Worm (Caenorhabditis elegans) whole organism, young adult: ENCODE measurements around the gene fbxb-17.

Source experiments
- B0261.1 ChIP-seq: sonication (generic microtip); optimal IDR thresholded peaks from 2 replicates; lab custom pipeline; 2016; ENCODE audit warnings: mild to moderate bottlenecking, missing genetic modification characterization, moderate library complexity, missing compliant biosample characterization
- B0336.3 ChIP-seq: fragments of 200-800 bp; sonication (Bioruptor generic); IDR thresholded peaks from 2 replicates; pipeline ENCODE4 v1.3.6; 2022; ENCODE audit warnings: missing genetic modification characterization, missing compliant biosample characterization
- D2030.7 ChIP-seq: fragments of 200-800 bp; sonication (Bioruptor generic); IDR thresholded peaks from 2 replicates; pipeline ENCODE4 v1.3.6; 2022; ENCODE audit warnings: missing genetic modification reagents, missing genetic modification characterization, missing compliant biosample characterization
- F10E7.11 ChIP-seq: sonication (generic microtip); optimal IDR thresholded peaks from 2 replicates; lab custom pipeline; 2017; ENCODE audit warnings: mild to moderate bottlenecking, missing genetic modification characterization, moderate library complexity, missing compliant biosample characterization
- F22D6.2 ChIP-seq: sonication (generic microtip); optimal IDR thresholded peaks from 2 replicates; lab custom pipeline; 2016; ENCODE audit warnings: mild to moderate bottlenecking, missing genetic modification characterization, missing compliant biosample characterization
- F37B4.10 ChIP-seq: fragments of 200-800 bp; sonication (Bioruptor generic); IDR thresholded peaks from 2 replicates; pipeline ENCODE4 v1.3.6; 2022; ENCODE audit warnings: missing genetic modification characterization, missing compliant biosample characterization
- F55B11.4 ChIP-seq: sonication (generic microtip); optimal IDR thresholded peaks from 2 replicates; lab custom pipeline; 2016; ENCODE audit warnings: missing compliant biosample characterization, missing genetic modification characterization, borderline replicate concordance; ENCODE audit not compliant: insufficient read depth
- F57A8.1 ChIP-seq: fragments of 200-800 bp; sonication (Bioruptor generic); optimal IDR thresholded peaks from 2 replicates; lab custom pipeline; 2018; ENCODE audit warnings: mild to moderate bottlenecking, missing genetic modification characterization, moderate library complexity, missing compliant biosample characterization
- Y53F4B.3 ChIP-seq: fragments of 200-800 bp; sonication (Bioruptor generic); IDR thresholded peaks from 2 replicates; pipeline ENCODE4 v1.3.6; 2022; ENCODE audit warnings: missing genetic modification reagents, missing genetic modification characterization, missing compliant biosample characterization
- Y67H2A.10 ChIP-seq: fragments of 200-800 bp; sonication (Bioruptor generic); conservative IDR thresholded peaks from 2 replicates; pipeline ENCODE4 v1.3.6; 2022; ENCODE audit warnings: missing genetic modification reagents, missing genetic modification characterization, missing compliant biosample characterization
- aptf-2 ChIP-seq: fragments of 200-800 bp; sonication (Bioruptor generic); conservative IDR thresholded peaks from 2 replicates; pipeline ENCODE4 v1.3.6; 2022; ENCODE audit warnings: missing genetic modification reagents, missing genetic modification characterization, missing compliant biosample characterization
- aptf-3 ChIP-seq: fragments of 200-800 bp; sonication (Bioruptor generic); IDR thresholded peaks from 2 replicates; pipeline ENCODE4 v1.3.6; 2022; ENCODE audit warnings: missing genetic modification characterization, missing compliant biosample characterization
- atf-7 ChIP-seq: sonication (generic microtip); optimal IDR thresholded peaks from 2 replicates; lab custom pipeline; 2017; ENCODE audit warnings: mild to moderate bottlenecking, missing genetic modification characterization, missing compliant biosample characterization
- bed-2 ChIP-seq: fragments of 200-800 bp; sonication (Bioruptor generic); IDR thresholded peaks from 2 replicates; pipeline ENCODE4 v1.3.6; 2022; ENCODE audit warnings: missing genetic modification reagents, missing genetic modification characterization, missing compliant biosample characterization
- ccch-3 ChIP-seq: fragments of 200-800 bp; sonication (Bioruptor generic); optimal IDR thresholded peaks from 2 replicates; lab custom pipeline; 2018; ENCODE audit warnings: mild to moderate bottlenecking, missing genetic modification characterization, missing compliant biosample characterization
- ceh-79 ChIP-seq: sonication (generic microtip); optimal IDR thresholded peaks from 2 replicates; lab custom pipeline; 2017; ENCODE audit warnings: mild to moderate bottlenecking, missing genetic modification characterization, missing compliant biosample characterization
- dox-1 ChIP-seq: fragments of 200-800 bp; sonication (Bioruptor generic); IDR thresholded peaks from 2 replicates; pipeline ENCODE4 v1.3.6; 2022; ENCODE audit warnings: missing genetic modification reagents, missing genetic modification characterization, missing compliant biosample characterization
- efl-1 ChIP-seq: fragments of 150-350 bp; optimal IDR thresholded peaks from 2 replicates; lab custom pipeline; 2014; ENCODE audit warnings: missing biosample characterization, missing genetic modification reagents, missing genetic modification characterization
- egrh-3 ChIP-seq: fragments of 200-800 bp; sonication (Bioruptor generic); IDR thresholded peaks from 2 replicates; pipeline ENCODE4 v1.3.6; 2022; ENCODE audit warnings: missing genetic modification reagents, missing genetic modification characterization, missing compliant biosample characterization
- hlh-26 ChIP-seq: fragments of 200-800 bp; sonication (Bioruptor generic); conservative IDR thresholded peaks from 2 replicates; pipeline ENCODE4 v1.3.6; 2022; ENCODE audit warnings: missing genetic modification reagents, missing genetic modification characterization, missing compliant biosample characterization
- hrde-1 ChIP-seq: sonication (generic microtip); optimal IDR thresholded peaks from 2 replicates; lab custom pipeline; 2016; ENCODE audit warnings: missing genetic modification characterization, mild to moderate bottlenecking, missing compliant biosample characterization, moderate library complexity, missing genotype, missing genetic modification reagents, borderline replicate concordance
- hsf-1 ChIP-seq: fragments of 200-800 bp; sonication (Bioruptor generic); IDR thresholded peaks from 2 replicates; pipeline ENCODE4 v1.3.6; 2022; ENCODE audit warnings: missing genetic modification reagents, missing genetic modification characterization, missing compliant biosample characterization
- lin-26 ChIP-seq: fragments of 200-800 bp; sonication (Bioruptor generic); IDR thresholded peaks from 2 replicates; pipeline ENCODE4 v1.3.6; 2022; ENCODE audit warnings: missing genetic modification reagents, missing genetic modification characterization, missing compliant biosample characterization
- lin-54 ChIP-seq: fragments of 200-800 bp; sonication (Bioruptor generic); optimal IDR thresholded peaks from 2 replicates; lab custom pipeline; 2018; ENCODE audit warnings: mild to moderate bottlenecking, missing genetic modification characterization, missing compliant biosample characterization
- madf-6 ChIP-seq: fragments of 200-800 bp; sonication (Bioruptor generic); IDR thresholded peaks from 2 replicates; pipeline ENCODE4 v1.3.6; 2022; ENCODE audit warnings: missing genetic modification reagents, missing genetic modification characterization, missing compliant biosample characterization
- mes-4 ChIP-seq: sonication (generic microtip); optimal IDR thresholded peaks from 2 replicates; lab custom pipeline; 2016; ENCODE audit warnings: missing genotype, missing genetic modification characterization, missing compliant biosample characterization
- mxl-1 ChIP-seq: sonication (generic microtip); optimal IDR thresholded peaks from 2 replicates; lab custom pipeline; 2016; ENCODE audit warnings: missing genetic modification characterization, missing compliant biosample characterization
- nfyb-1 ChIP-seq: fragments of 200-800 bp; sonication (Bioruptor generic); IDR thresholded peaks from 2 replicates; pipeline ENCODE4 v1.3.6; 2022; ENCODE audit warnings: missing genetic modification reagents, missing genetic modification characterization, missing compliant biosample characterization
- nhr-90 ChIP-seq: sonication (generic microtip); optimal IDR thresholded peaks from 2 replicates; lab custom pipeline; 2016; ENCODE audit warnings: missing genotype, mild to moderate bottlenecking, missing genetic modification characterization, missing compliant biosample characterization
- rpc-1 ChIP-seq, 2 experiments: fragments of 150-350 bp in 1 of 2; sonication (generic microtip) in 1 of 2; optimal IDR thresholded peaks; 2 replicates each; lab custom pipeline; 2014 to 2018; ENCODE audit warnings: missing biosample characterization in 1 of 2, missing genetic modification characterization in 1 of 2, missing genetic modification reagents in 1 of 2, missing genotype in 1 of 2
- snpc-4 ChIP-seq, 5 experiments: fragments of 150-350 bp in 1 of 5; sonication (generic microtip) in 4 of 5; optimal IDR thresholded peaks; 2 replicates each; lab custom pipeline; 2014 to 2018; ENCODE audit warnings: missing genetic modification characterization in 5 of 5, missing biosample characterization in 3 of 5, antibody characterized with exemption in 2 of 5, mild to moderate bottlenecking in 2 of 5, missing compliant biosample characterization in 2 of 5, missing genotype in 2 of 5, moderate library complexity in 2 of 5, missing genetic modification reagents in 1 of 5
- somi-1 ChIP-seq: fragments of 200-800 bp; sonication (Bioruptor generic); optimal IDR thresholded peaks from 2 replicates; lab custom pipeline; 2018; ENCODE audit warnings: mild to moderate bottlenecking, missing genetic modification characterization, missing compliant biosample characterization
- tbp1 ChIP-seq: fragments of 200-800 bp; sonication (Bioruptor generic); optimal IDR thresholded peaks from 2 replicates; lab custom pipeline; 2018; ENCODE audit warnings: mild to moderate bottlenecking, missing genetic modification characterization, missing compliant biosample characterization
- ztf-18 ChIP-seq: sonication (generic microtip); optimal IDR thresholded peaks from 2 replicates; lab custom pipeline; 2016; ENCODE audit warnings: missing genotype, mild to moderate bottlenecking, missing genetic modification characterization, missing compliant biosample characterization

Gene fbxb-17

ce11 chrII:1694530-1694929, 18.3 kb downstream of the fbxb-17 start, which contains the start of gene fbxc-26:
fbxc-26 (minus strand) TSS chrII:1694630.
- TF ChIP-seq ccch-3 (GFP tag; lab: Kevin White, UChicago) (no peak), B0336.3 (GFP tag; lab: Robert Waterston, UW) (no peak), somi-1 (GFP tag; lab: Kevin White, UChicago) (no peak), lin-26 (GFP tag; lab: Robert Waterston, UW) (no peak), bed-2 (no peak), F57A8.1 (GFP tag; lab: Kevin White, UChicago) (no peak), nhr-90 (no peak), Y67H2A.10 (GFP tag; lab: Robert Waterston, UW) (no peak), mxl-1 (tag; lab: Kevin White, UChicago) (no peak), ceh-79 (no peak), dox-1 (GFP tag; lab: Robert Waterston, UW) (no peak), snpc-4 (GFP tag; optimal IDR thresholded peaks at IDR 0.05; lab: Kevin White, UChicago) (no peak), snpc-4 (tag; optimal IDR thresholded peaks at IDR 0.05; lab: Kevin White, UChicago) (no peak), F10E7.11 (tag; lab: Kevin White, UChicago) (no peak), hsf-1 (GFP tag; lab: Robert Waterston, UW) (no peak), Y53F4B.3 (no peak)
- TF ChIP-seq, all 124 proteins: peak for 0

DNA sequence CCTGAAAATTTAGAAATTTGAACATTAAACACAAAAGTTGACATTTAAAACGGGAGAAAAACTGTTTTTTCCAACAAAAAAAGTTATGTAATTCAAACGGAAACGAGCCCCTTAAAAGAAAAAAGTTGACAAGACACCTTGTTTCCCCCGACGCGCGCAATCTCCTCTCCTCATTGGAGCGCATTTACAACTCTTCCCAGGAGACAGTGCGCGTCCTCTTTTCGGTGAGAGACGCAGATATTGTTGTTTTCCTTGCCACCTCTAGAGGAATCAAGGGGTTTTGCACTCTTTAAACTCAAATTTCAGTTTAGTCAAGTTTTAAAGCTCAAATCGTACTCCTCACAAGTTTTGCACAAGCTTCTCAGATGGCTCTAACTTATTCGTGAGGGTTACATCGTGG, 19.7 kb downstream of the fbxb-17 start, which contains the start of gene F58E1.13:
TSS of gene F58E1.13 (minus strand) at position 12 of the 400 bp plus-strand sequence.
- TF ChIP-seq F55B11.4 (tag; lab: Kevin White, UChicago) (no peak), hrde-1 (tag; lab: Kevin White, UChicago) (no peak), efl-1 (GFP tag; lab: Kevin White, UChicago) (peak; percentile 5), aptf-2 (GFP tag; lab: Robert Waterston, UW) (peak; percentile 90)

- TF ChIP-seq tbp1 (GFP tag; lab: Kevin White, UChicago) (peak; percentile 76), B0261.1 (tag; lab: Kevin White, UChicago) (peak; percentile 59), lin-26 (GFP tag; lab: Robert Waterston, UW) (peak; percentile 61; the same call in 1 of the 2 replicates), rpc-1 (optimal IDR thresholded peaks at IDR 0.05; lab: Kevin White, UChicago) (peak; percentile 32), rpc-1 (tag; optimal IDR thresholded peaks at IDR 0.05; lab: Kevin White, UChicago) (peak; percentile 66)
- TF ChIP-seq, all 124 proteins: peak for 4; not testable (repeated sequence) for 120
Measured at ce11 chrII:1700518-1701091, 24.4 kb downstream of the fbxb-17 start.

DNA sequence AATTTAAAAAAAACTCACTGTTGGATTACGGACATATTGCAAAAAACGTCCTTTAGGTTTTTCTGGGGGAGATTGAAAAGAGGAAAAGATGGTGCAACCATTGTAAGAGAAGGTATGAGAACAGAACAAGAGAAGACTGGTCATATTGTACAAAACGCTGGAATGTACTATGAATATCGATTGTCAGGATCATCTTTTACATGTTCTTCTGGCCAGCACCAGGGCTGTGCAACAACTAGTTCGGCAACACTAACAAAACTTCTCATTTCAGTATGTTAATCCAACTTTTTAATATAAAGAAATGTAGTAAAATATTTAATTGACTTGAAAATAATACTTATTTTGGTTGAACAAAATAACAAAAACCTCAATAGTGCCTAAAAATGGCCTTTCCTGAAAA, 27.2 kb downstream of the fbxb-17 start, which contains the start of gene fbxb-47:
TSS of gene fbxb-47 (minus strand) at position 101 of the 400 bp plus-strand sequence.
- TF ChIP-seq nfyb-1 (GFP tag; lab: Robert Waterston, UW) (no peak), mes-4 (tag; lab: Kevin White, UChicago) (no peak), nhr-90 (no peak), madf-6 (GFP tag; lab: Robert Waterston, UW) (no peak), F37B4.10 (GFP tag; lab: Robert Waterston, UW) (no peak), hlh-26 (no peak), ztf-18 (no peak)

ce11 chrII:1706385-1706784, 30.2 kb downstream of the fbxb-17 start, which contains the start of gene sdz-18:
sdz-18 (minus strand) TSS chrII:1706485.
- TF ChIP-seq egrh-3 (GFP tag; lab: Robert Waterston, UW) (no peak), aptf-3 (GFP tag; lab: Robert Waterston, UW) (no peak), rpc-1 (optimal IDR thresholded peaks at IDR 0.05; lab: Kevin White, UChicago) (no peak), rpc-1 (tag; optimal IDR thresholded peaks at IDR 0.05; lab: Kevin White, UChicago) (no peak), D2030.7 (GFP tag; lab: Robert Waterston, UW) (no peak), hsf-1 (GFP tag; lab: Robert Waterston, UW) (no peak), lin-54 (GFP tag; lab: Kevin White, UChicago) (no peak), F22D6.2 (tag; lab: Kevin White, UChicago) (no peak), Y53F4B.3 (no peak), atf-7 (tag; lab: Kevin White, UChicago) (no peak)
